Fruit fly (Drosophila melanogaster) whole organism, prepupa: Measurements from ENCODE around the gene mub.

ENCODE experiments used
- CG16779 ChIP-seq: fragments of 200-800 bp; sonication (Bioruptor generic); optimal IDR thresholded peaks from 3 replicates; lab custom pipeline; 2017; ENCODE audit warnings: missing biosample characterization, mild to moderate bottlenecking, missing genetic modification characterization
- CG6792 ChIP-seq: fragments of 200-800 bp; sonication (Bioruptor generic); optimal IDR thresholded peaks from 3 replicates; lab custom pipeline; 2016; ENCODE audit warnings: missing biosample characterization, missing genetic modification characterization
- CG8119 ChIP-seq: fragments of 200-800 bp; sonication (Bioruptor generic); IDR thresholded peaks from 3 replicates; pipeline ENCODE4 v1.3.6; 2022; ENCODE audit warnings: missing biosample characterization, missing genetic modification characterization
- CG9139 ChIP-seq: fragments of 200-800 bp; sonication (Bioruptor generic); optimal IDR thresholded peaks from 3 replicates; lab custom pipeline; 2017; ENCODE audit warnings: missing biosample characterization, mild to moderate bottlenecking, missing genetic modification characterization
- Eip93F ChIP-seq: fragments of 200-800 bp; sonication (Bioruptor generic); optimal IDR thresholded peaks from 2 replicates; lab custom pipeline; 2016; ENCODE audit warnings: missing biosample characterization, mild to moderate bottlenecking, missing genetic modification characterization
- eg ChIP-seq: fragments of 200-800 bp; sonication (Bioruptor generic); IDR thresholded peaks from 3 replicates; pipeline ENCODE4 v1.3.6; 2022; ENCODE audit warnings: missing biosample characterization, missing genetic modification characterization
- esn ChIP-seq: fragments of 200-800 bp; sonication (Bioruptor generic); optimal IDR thresholded peaks from 2 replicates; lab custom pipeline; 2016; ENCODE audit warnings: missing biosample characterization, mild to moderate bottlenecking, missing genetic modification characterization, moderate library complexity
- fd59A ChIP-seq: fragments of 200-800 bp; sonication (Bioruptor generic); optimal IDR thresholded peaks from 2 replicates; lab custom pipeline; 2017; ENCODE audit warnings: missing biosample characterization, mild to moderate bottlenecking, missing genetic modification characterization, missing genetic modification reagents

dm6 chr3L:21843307-21843706 lies 1.3 kb upstream of the mub start:
- TF ChIP-seq eg (peak; percentile 11; the same call in 1 of the 3 replicates), CG6792 (no peak), CG16779 (tag; lab: Kevin White, UChicago) (no peak), esn (no peak), CG9139 (GFP tag; lab: Kevin White, UChicago) (no peak), CG8119 (no peak), Eip93F (GFP tag; lab: Kevin White, UChicago) (no peak), fd59A (GFP tag; lab: Kevin White, UChicago) (no peak)
